Worm (Caenorhabditis elegans): ENCODE measurements around the gene frm-7.
A peak's percentile ranks its signal among the peaks of the same experiment; 100 is the strongest.

frm-7 gene

DNA sequence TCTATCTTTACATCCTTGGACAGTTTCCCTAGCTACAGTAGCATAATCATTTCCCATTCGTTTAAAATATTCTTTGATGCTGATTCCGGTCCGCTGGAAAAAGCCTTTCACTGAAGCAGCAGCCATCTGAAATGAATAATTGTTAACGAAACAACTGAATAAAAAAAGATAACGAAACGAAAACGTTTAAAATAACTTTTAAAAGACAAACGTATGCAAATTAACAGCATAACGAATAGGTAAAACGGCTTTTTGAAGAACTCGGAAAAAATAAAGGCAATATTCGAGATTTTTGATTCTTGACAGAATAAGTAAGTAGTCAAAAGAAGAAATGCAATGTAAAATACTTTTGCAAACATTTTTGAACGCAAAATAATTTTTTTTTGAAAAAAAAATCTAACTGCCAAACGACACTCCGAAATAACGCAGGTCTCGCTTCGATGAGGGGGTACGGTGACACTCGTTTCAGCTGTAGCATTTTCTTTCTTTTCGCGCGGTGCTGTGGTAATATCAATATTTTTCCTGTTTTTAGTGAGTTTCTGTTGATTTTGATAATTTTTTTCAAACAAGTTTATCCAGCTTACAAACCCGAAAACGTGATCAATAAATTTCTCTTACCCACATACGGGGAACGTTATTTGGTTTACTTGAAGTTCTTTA is 15.7 kb downstream of the frm-7 start, which contains the start of the genes R04F11.5 and R04F11.2 (continued):
- TF ChIP-seq unc-86 (tag; optimal IDR thresholded peaks at IDR 0.05) (peak; percentile 50), lin-15B (tag; optimal IDR thresholded peaks at IDR 0.05) (peak; percentile 80), pax-3 (tag; optimal IDR thresholded peaks at IDR 0.05) (peak; percentile 34), isw-1 (GFP tag; IDR thresholded peaks at IDR 0.05) (peak; percentile 67), skn-1 (tag; optimal IDR thresholded peaks at IDR 0.05) (peak; percentile 89), nhr-20 (tag; optimal IDR thresholded peaks at IDR 0.05) (peak; percentile 76), dpl-1 (GFP tag; optimal IDR thresholded peaks at IDR 0.05) (peak; percentile 80 to 88 (median 82)), hlh-4 (tag; optimal IDR thresholded peaks at IDR 0.05) (no peak), tbx-2 (tag; optimal IDR thresholded peaks at IDR 0.05) (peak; percentile 69), fkh-10 (GFP tag; optimal IDR thresholded peaks at IDR 0.05) (no peak), pag-3 (tag; optimal IDR thresholded peaks at IDR 0.05; ENCODE audit: borderline replicate concordance, insufficient read depth) (no peak), egl-13 (tag; optimal IDR thresholded peaks at IDR 0.05) (peak; percentile 46), ceh-8 (GFP tag; optimal IDR thresholded peaks at IDR 0.05) (no peak), lir-3 (tag; optimal IDR thresholded peaks at IDR 0.05; ENCODE audit: poor library complexity) (no peak)

DNA sequence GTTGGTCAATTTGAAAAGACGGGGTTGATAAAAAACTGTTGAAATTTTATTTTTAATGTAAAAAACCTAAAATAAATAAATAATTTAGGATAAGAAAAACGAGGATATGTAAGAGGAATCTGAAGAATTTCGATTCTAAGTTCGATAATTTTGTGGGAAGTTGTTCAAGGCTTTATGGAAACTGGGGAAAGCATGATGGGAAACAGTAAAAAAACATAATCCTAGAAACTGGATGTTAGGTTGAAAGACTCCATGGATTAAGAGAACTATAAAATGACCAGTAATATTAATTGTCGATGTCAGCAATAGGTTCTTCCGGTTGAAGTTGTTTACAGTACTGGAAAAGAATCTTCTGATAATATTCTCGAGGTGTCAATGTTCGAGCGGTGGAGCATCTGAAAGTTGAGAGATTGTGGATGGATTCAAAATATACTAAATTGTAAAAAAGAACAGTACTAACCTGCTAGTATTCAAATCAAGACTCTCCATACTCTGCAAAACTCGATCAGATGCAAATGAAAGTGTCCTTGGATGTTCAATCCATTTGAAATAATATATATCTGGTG is 18.1 kb downstream of the frm-7 start:
- TF ChIP-seq pax-3 (tag; optimal IDR thresholded peaks at IDR 0.05) (peak; percentile 1), xbp-1 (tag; optimal IDR thresholded peaks at IDR 0.05) (no peak), jun-1 (tag; optimal IDR thresholded peaks at IDR 0.05) (no peak), nhr-71 (tag; optimal IDR thresholded peaks at IDR 0.05) (peak; percentile 4), efl-1 (optimal IDR thresholded peaks at IDR 0.05) (no peak), efl-1 (GFP tag; optimal IDR thresholded peaks at IDR 0.05 in 1 of 2) (peak in 1 of 2 experiments; percentile 47), nhr-47 (tag; optimal IDR thresholded peaks at IDR 0.05) (peak; percentile 1)

DNA sequence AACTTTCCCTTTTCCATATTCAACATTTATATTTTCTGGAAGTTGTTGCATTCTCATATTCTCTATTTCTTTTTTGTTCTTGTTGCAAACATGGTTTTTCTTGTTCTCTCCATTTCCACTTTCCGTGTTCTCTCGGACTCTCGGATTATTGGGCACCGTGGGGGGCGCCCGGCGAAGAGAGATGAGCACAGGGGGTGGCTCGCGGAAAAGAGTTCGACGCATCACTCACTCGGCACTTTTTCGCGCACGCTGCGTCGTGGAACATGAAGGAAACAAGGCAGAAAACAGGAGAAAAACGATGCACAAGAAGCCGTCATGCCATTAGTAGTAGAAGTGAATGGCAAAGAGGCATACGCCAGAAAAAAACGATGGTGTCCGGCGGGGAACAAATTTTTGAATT is 24.4 kb downstream of the frm-7 start:
- no peak for TF ChIP-seq efl-1 (optimal IDR thresholded peaks at IDR 0.05)
- peak in 1 of 2 experiments; percentile 16 for TF ChIP-seq efl-1 (GFP tag; optimal IDR thresholded peaks at IDR 0.05 in 1 of 2)
- TF ChIP-seq xbp-1 (tag; optimal IDR thresholded peaks at IDR 0.05): no peak
- TF ChIP-seq dpl-1 (GFP tag; optimal IDR thresholded peaks at IDR 0.05): no peak
- peak; percentile 13 for TF ChIP-seq lin-14 (GFP tag; optimal IDR thresholded peaks at IDR 0.05)
- no peak for TF ChIP-seq egl-13 (tag; optimal IDR thresholded peaks at IDR 0.05)
- no peak for TF ChIP-seq lsy-2 (tag; optimal IDR thresholded peaks at IDR 0.05)

DNA sequence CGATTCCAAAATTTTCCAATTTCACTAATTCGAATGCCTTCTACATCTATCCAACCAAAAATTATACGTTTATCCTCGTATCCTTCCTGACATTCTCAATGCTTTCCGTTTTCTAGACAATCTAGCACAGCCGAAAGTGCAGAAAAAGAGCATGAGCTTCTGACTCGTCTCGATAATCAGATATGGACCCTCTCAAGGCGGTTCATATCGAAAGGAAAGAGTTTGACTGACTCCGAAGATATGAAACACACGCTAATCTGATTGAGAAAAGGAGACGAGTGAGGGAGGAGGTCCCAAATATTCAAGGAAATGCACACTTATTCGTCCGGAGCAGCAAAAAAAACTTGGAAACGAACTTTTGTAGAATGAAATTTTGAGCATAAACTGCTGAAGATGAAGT is 26.9 kb downstream of the frm-7 start:
- TF ChIP-seq dsc-1 (tag; optimal IDR thresholded peaks at IDR 0.05) (no peak), lin-14 (GFP tag; optimal IDR thresholded peaks at IDR 0.05) (peak; percentile 12), efl-1 (optimal IDR thresholded peaks at IDR 0.05) (no peak), efl-1 (GFP tag; optimal IDR thresholded peaks at IDR 0.05 in 1 of 2) (peak in 1 of 2 experiments; percentile 86)

DNA sequence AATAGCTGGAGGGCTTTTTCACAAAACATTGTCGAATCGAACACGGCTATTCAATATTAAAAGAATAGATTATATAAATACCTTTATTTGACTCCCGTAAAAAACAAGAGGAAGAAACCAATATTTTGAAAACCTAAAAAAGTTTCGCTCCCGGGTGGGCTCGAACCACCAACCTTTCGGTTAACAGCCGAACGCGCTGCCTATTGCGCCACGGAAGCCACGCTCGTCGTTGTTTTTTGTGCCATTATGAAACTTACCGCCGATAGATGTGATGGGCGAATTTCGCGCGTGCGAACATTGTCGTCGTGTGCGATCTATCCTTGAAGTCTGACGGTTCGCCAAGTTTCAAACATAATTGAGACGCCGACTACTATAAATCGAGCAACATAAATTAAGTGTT is 29.5 kb downstream of the frm-7 start:
- TF ChIP-seq ceh-88 (GFP tag; IDR thresholded peaks at IDR 0.05) (no peak), Y116A8C.19 (tag; optimal IDR thresholded peaks at IDR 0.05; ENCODE audit: borderline replicate concordance) (no peak), aly-2 (tag; optimal IDR thresholded peaks at IDR 0.05) (no peak), hlh-4 (tag; optimal IDR thresholded peaks at IDR 0.05) (no peak), ztf-11 (tag; optimal IDR thresholded peaks at IDR 0.05) (no peak), snpc-4 (tag; optimal IDR thresholded peaks at IDR 0.05) (no peak), nhr-76 (tag; optimal IDR thresholded peaks at IDR 0.05) (no peak), nhr-71 (tag; optimal IDR thresholded peaks at IDR 0.05) (peak; percentile 55), nhr-20 (tag; optimal IDR thresholded peaks at IDR 0.05) (peak; percentile 10), C16A3.4 (tag; optimal IDR thresholded peaks at IDR 0.05) (peak; percentile 8), nhr-11 (tag; optimal IDR thresholded peaks at IDR 0.05) (no peak), mdl-1 (tag; optimal IDR thresholded peaks at IDR 0.05) (peak in 1 of 2 experiments; percentile 42), dpl-1 (GFP tag; optimal IDR thresholded peaks at IDR 0.05) (peak in 2 of 3 experiments; percentile 22 to 32), fkh-4 (tag; optimal IDR thresholded peaks at IDR 0.05; ENCODE audit: borderline replicate concordance) (no peak), rnt-1 (tag; optimal IDR thresholded peaks at IDR 0.05) (peak; percentile 50), nhr-90 (tag; optimal IDR thresholded peaks at IDR 0.05; ENCODE audit: poor library complexity) (peak; percentile 29), lin-13 (GFP tag; optimal IDR thresholded peaks at IDR 0.05) (no peak), lin-35 (GFP tag; optimal IDR thresholded peaks at IDR 0.05) (peak; percentile 30 to 45), sptf-1 (tag; optimal IDR thresholded peaks at IDR 0.05) (no peak), nhr-85 (tag) (peak; percentile 71), elt-2 (tag; optimal IDR thresholded peaks at IDR 0.05) (no peak), nhr-47 (tag; optimal IDR thresholded peaks at IDR 0.05) (peak; percentile 33), lsy-2 (tag; optimal IDR thresholded peaks at IDR 0.05) (peak; percentile 29 to 51), ztf-4 (tag; optimal IDR thresholded peaks at IDR 0.05) (no peak)

Data from whole organism, L1 larva.